Worm (Caenorhabditis elegans): Measurements from ENCODE around the gene R07E3.4.

Gene R07E3.4

ce11 chrX:10333301-10333854 is at the start of gene R07E3.4:
Gene R07E3.4 (minus strand): TSS chrX:10333351.
- TF ChIP-seq aly-1 (tag; optimal IDR thresholded peaks at IDR 0.05), result no peak
- no peak for TF ChIP-seq tbx-11 (GFP tag; IDR thresholded peaks at IDR 0.05)
- TF ChIP-seq hnd-1 (tag; optimal IDR thresholded peaks at IDR 0.05), result no peak
- TF ChIP-seq ama-1 (optimal IDR thresholded peaks at IDR 0.05), result no peak
- no peak for TF ChIP-seq tra-4 (tag; optimal IDR thresholded peaks at IDR 0.05)
- no peak for TF ChIP-seq ceh-36 (tag; optimal IDR thresholded peaks at IDR 0.05)
- TF ChIP-seq sea-1 (GFP tag; conservative IDR thresholded peaks at IDR 0.05), result no peak
- TF ChIP-seq ets-7 (tag; optimal IDR thresholded peaks at IDR 0.05), result no peak
- no peak for TF ChIP-seq pes-1 (GFP tag; IDR thresholded peaks at IDR 0.05)
- TF ChIP-seq tbx-37 (GFP tag; conservative IDR thresholded peaks at IDR 0.05), result no peak
- TF ChIP-seq flt-1 (GFP tag; IDR thresholded peaks at IDR 0.05), result no peak
- TF ChIP-seq B0310.2 (tag; optimal IDR thresholded peaks at IDR 0.05), result no peak
- no peak for TF ChIP-seq ceh-13 (GFP tag; optimal IDR thresholded peaks at IDR 0.05)
- TF ChIP-seq scrt-1 (GFP tag; IDR thresholded peaks at IDR 0.05), result no peak
- TF ChIP-seq F13C5.2 (tag; optimal IDR thresholded peaks at IDR 0.05), result no peak
- TF ChIP-seq hmbx-1 (tag; optimal IDR thresholded peaks at IDR 0.05), result no peak
- no peak for TF ChIP-seq hmg-4 (GFP tag; optimal IDR thresholded peaks at IDR 0.05)

ce11 chrX:10379678-10380077 is 46.5 kb upstream of the R07E3.4 start, which contains the start of gene rme-4:
Gene rme-4 (minus strand): TSS chrX:10379845.
- TF ChIP-seq F13C5.2 (tag; optimal IDR thresholded peaks at IDR 0.05) (no peak), aly-1 (tag; optimal IDR thresholded peaks at IDR 0.05) (no peak), pes-1 (GFP tag; IDR thresholded peaks at IDR 0.05) (no peak), sea-1 (GFP tag; conservative IDR thresholded peaks at IDR 0.05) (no peak), hnd-1 (tag; optimal IDR thresholded peaks at IDR 0.05) (no peak)

ce11 chrX:10377663-10378062 is 44.5 kb upstream of the R07E3.4 start:
- no peak for TF ChIP-seq ets-7 (tag; optimal IDR thresholded peaks at IDR 0.05)
- TF ChIP-seq hnd-1 (tag; optimal IDR thresholded peaks at IDR 0.05), result no peak
- TF ChIP-seq flt-1 (GFP tag; IDR thresholded peaks at IDR 0.05), result 0 out of 2 replicates have a peak, but pooled peaks have one; percentile 26

ce11 chrX:10376989-10377388 is 43.8 kb upstream of the R07E3.4 start:
- TF ChIP-seq B0310.2 (tag; optimal IDR thresholded peaks at IDR 0.05) (no peak), ama-1 (optimal IDR thresholded peaks at IDR 0.05) (no peak), hmg-4 (GFP tag; optimal IDR thresholded peaks at IDR 0.05) (no peak), aly-1 (tag; optimal IDR thresholded peaks at IDR 0.05) (no peak), scrt-1 (GFP tag; IDR thresholded peaks at IDR 0.05) (no peak), hnd-1 (tag; optimal IDR thresholded peaks at IDR 0.05) (no peak), pes-1 (GFP tag; IDR thresholded peaks at IDR 0.05) (no peak), hmbx-1 (tag; optimal IDR thresholded peaks at IDR 0.05) (no peak), sea-1 (GFP tag; conservative IDR thresholded peaks at IDR 0.05) (no peak), F13C5.2 (tag; optimal IDR thresholded peaks at IDR 0.05) (no peak), tbx-11 (GFP tag; IDR thresholded peaks at IDR 0.05) (no peak), ceh-13 (GFP tag; optimal IDR thresholded peaks at IDR 0.05) (no peak), tbx-37 (GFP tag; conservative IDR thresholded peaks at IDR 0.05) (no peak), tra-4 (tag; optimal IDR thresholded peaks at IDR 0.05) (no peak)

- TF ChIP-seq flt-1 (GFP tag; IDR thresholded peaks at IDR 0.05) (no peak), aly-1 (tag; optimal IDR thresholded peaks at IDR 0.05) (peak; percentile 4), hmg-4 (GFP tag; optimal IDR thresholded peaks at IDR 0.05) (peak; percentile 16)
Observed at ce11 chrX:10373581-10373980, 40.4 kb upstream of the R07E3.4 start.

- TF ChIP-seq flt-1 (GFP tag; IDR thresholded peaks at IDR 0.05), result peak; percentile 17; the same call in 1 of the 2 replicates
- peak; percentile 13 for TF ChIP-seq F13C5.2 (tag; optimal IDR thresholded peaks at IDR 0.05)
- no peak for TF ChIP-seq tbx-11 (GFP tag; IDR thresholded peaks at IDR 0.05)
- no peak for TF ChIP-seq tra-4 (tag; optimal IDR thresholded peaks at IDR 0.05)
- TF ChIP-seq sea-1 (GFP tag; conservative IDR thresholded peaks at IDR 0.05), result peak; percentile 61; the same call in 1 of the 2 replicates
- peak; percentile 73 for TF ChIP-seq hmg-4 (GFP tag; optimal IDR thresholded peaks at IDR 0.05)
- TF ChIP-seq ama-1 (optimal IDR thresholded peaks at IDR 0.05), result no peak
- TF ChIP-seq tbx-37 (GFP tag; conservative IDR thresholded peaks at IDR 0.05), result 0 out of 2 replicates have a peak, but pooled peaks have one; percentile 20
- no peak for TF ChIP-seq ets-7 (tag; optimal IDR thresholded peaks at IDR 0.05)
Observed at ce11 chrX:10372556-10372955, 39.4 kb upstream of the R07E3.4 start, which contains the start of gene Y49A10A.2. Gene Y49A10A.2 (minus strand): TSS chrX:10372664.

- TF ChIP-seq ceh-36 (tag; optimal IDR thresholded peaks at IDR 0.05) (no peak), aly-1 (tag; optimal IDR thresholded peaks at IDR 0.05) (no peak), hmbx-1 (tag; optimal IDR thresholded peaks at IDR 0.05) (no peak), sea-1 (GFP tag; conservative IDR thresholded peaks at IDR 0.05) (no peak), tra-4 (tag; optimal IDR thresholded peaks at IDR 0.05) (no peak), ets-7 (tag; optimal IDR thresholded peaks at IDR 0.05) (no peak), hmg-4 (GFP tag; optimal IDR thresholded peaks at IDR 0.05) (no peak), ceh-13 (GFP tag; optimal IDR thresholded peaks at IDR 0.05) (no peak), tbx-11 (GFP tag; IDR thresholded peaks at IDR 0.05) (no peak), F13C5.2 (tag; optimal IDR thresholded peaks at IDR 0.05) (no peak), tbx-37 (GFP tag; conservative IDR thresholded peaks at IDR 0.05) (no peak), hnd-1 (tag; optimal IDR thresholded peaks at IDR 0.05) (no peak), B0310.2 (tag; optimal IDR thresholded peaks at IDR 0.05) (no peak), flt-1 (GFP tag; IDR thresholded peaks at IDR 0.05) (no peak), pes-1 (GFP tag; IDR thresholded peaks at IDR 0.05) (no peak), scrt-1 (GFP tag; IDR thresholded peaks at IDR 0.05) (no peak), ama-1 (optimal IDR thresholded peaks at IDR 0.05) (no peak)
Observed at ce11 chrX:10358083-10358482, 24.9 kb upstream of the R07E3.4 start, which contains the start of gene efhc-1. Gene efhc-1 (plus strand): TSS chrX:10358383.

ce11 chrX:10355650-10356049 is 22.5 kb upstream of the R07E3.4 start, which contains the start of gene R07E3.7:
Gene R07E3.7 (minus strand): TSS chrX:10355750.
- TF ChIP-seq hmbx-1 (tag; optimal IDR thresholded peaks at IDR 0.05) (no peak), F13C5.2 (tag; optimal IDR thresholded peaks at IDR 0.05) (no peak), sea-1 (GFP tag; conservative IDR thresholded peaks at IDR 0.05) (no peak), flt-1 (GFP tag; IDR thresholded peaks at IDR 0.05) (no peak), ceh-13 (GFP tag; optimal IDR thresholded peaks at IDR 0.05) (no peak), hmg-4 (GFP tag; optimal IDR thresholded peaks at IDR 0.05) (no peak), B0310.2 (tag; optimal IDR thresholded peaks at IDR 0.05) (no peak), ets-7 (tag; optimal IDR thresholded peaks at IDR 0.05) (no peak), pes-1 (GFP tag; IDR thresholded peaks at IDR 0.05) (no peak), ama-1 (optimal IDR thresholded peaks at IDR 0.05) (no peak), tbx-37 (GFP tag; conservative IDR thresholded peaks at IDR 0.05) (no peak)

All from whole organism, early embryonic.